Worm (Caenorhabditis elegans): ENCODE results near the gene C33E10.10.
A peak's percentile ranks its signal among the peaks of the same experiment; 100 is the strongest.

Gene C33E10.10

ce11 chrX:17297408-17297807 is 4.4 kb downstream of the C33E10.10 start (continued):
- TF ChIP-seq ztf-4 (tag; optimal IDR thresholded peaks at IDR 0.05) (no peak), blmp-1 (tag; optimal IDR thresholded peaks at IDR 0.05) (no peak), lsy-2 (tag; optimal IDR thresholded peaks at IDR 0.05) (peak; percentile 6 to 88), unc-98 (GFP tag; IDR thresholded peaks at IDR 0.05) (no peak), ceh-8 (GFP tag; optimal IDR thresholded peaks at IDR 0.05) (no peak), elt-2 (tag; optimal IDR thresholded peaks at IDR 0.05) (no peak)

ce11 chrX:17294728-17295127 is 7.1 kb downstream of the C33E10.10 start, which contains the start of gene C33E10.8:
Gene C33E10.8 (minus strand): TSS chrX:17294828.
- TF ChIP-seq F16B12.6 (tag; optimal IDR thresholded peaks at IDR 0.05) (no peak), fkh-8 (tag; optimal IDR thresholded peaks at IDR 0.05) (no peak), unc-62 (GFP tag; optimal IDR thresholded peaks at IDR 0.05) (no peak), ama-1 (optimal IDR thresholded peaks at IDR 0.05) (no peak), unc-98 (GFP tag; IDR thresholded peaks at IDR 0.05) (no peak), snpc-4 (tag; optimal IDR thresholded peaks at IDR 0.05) (no peak), fkh-4 (tag; optimal IDR thresholded peaks at IDR 0.05; ENCODE audit: borderline replicate concordance) (no peak), sup-37 (GFP tag; optimal IDR thresholded peaks at IDR 0.05) (no peak), mep-1 (tag; optimal IDR thresholded peaks at IDR 0.05) (no peak), efl-1 (optimal IDR thresholded peaks at IDR 0.05) (no peak), efl-1 (GFP tag; optimal IDR thresholded peaks at IDR 0.05 in 1 of 2) (no peak), ceh-88 (GFP tag; IDR thresholded peaks at IDR 0.05) (no peak), zip-4 (GFP tag; optimal IDR thresholded peaks at IDR 0.05) (no peak), ets-5 (GFP tag; IDR thresholded peaks at IDR 0.05) (no peak), nhr-237 (tag; optimal IDR thresholded peaks at IDR 0.05) (no peak), efl-3 (GFP tag; optimal IDR thresholded peaks at IDR 0.05) (no peak), skn-1 (tag; optimal IDR thresholded peaks at IDR 0.05) (no peak)

ce11 chrX:17294019-17294418 is 7.8 kb downstream of the C33E10.10 start:
- no peak for TF ChIP-seq hlh-17 (GFP tag; optimal IDR thresholded peaks at IDR 0.05; ENCODE audit: borderline replicate concordance)
- no peak for TF ChIP-seq pqm-1 (tag; optimal IDR thresholded peaks at IDR 0.05)
- TF ChIP-seq Y116A8C.19 (tag; optimal IDR thresholded peaks at IDR 0.05; ENCODE audit: borderline replicate concordance): no peak
- no peak for TF ChIP-seq swsn-7 (tag; optimal IDR thresholded peaks at IDR 0.05)
- TF ChIP-seq fkh-4 (tag; optimal IDR thresholded peaks at IDR 0.05; ENCODE audit: borderline replicate concordance): no peak
- TF ChIP-seq nhr-19 (GFP tag; conservative IDR thresholded peaks at IDR 0.05): no peak
- TF ChIP-seq efl-3 (GFP tag; optimal IDR thresholded peaks at IDR 0.05): no peak
- TF ChIP-seq C04F5.9 (tag; optimal IDR thresholded peaks at IDR 0.05): no peak
- TF ChIP-seq mab-9 (GFP tag; IDR thresholded peaks at IDR 0.05): no peak
- TF ChIP-seq F16B12.6 (tag; optimal IDR thresholded peaks at IDR 0.05): no peak
- no peak for TF ChIP-seq ama-1 (optimal IDR thresholded peaks at IDR 0.05)

ce11 chrX:17288378-17288777 is 13.4 kb downstream of the C33E10.10 start:
- TF ChIP-seq ceh-63 (GFP tag; optimal IDR thresholded peaks at IDR 0.05): no peak
- no peak for TF ChIP-seq nhr-19 (GFP tag; conservative IDR thresholded peaks at IDR 0.05)
- no peak for TF ChIP-seq mep-1 (tag; optimal IDR thresholded peaks at IDR 0.05)
- no peak for TF ChIP-seq nhr-20 (tag; optimal IDR thresholded peaks at IDR 0.05)
- no peak for TF ChIP-seq unc-130 (tag; optimal IDR thresholded peaks at IDR 0.05)
- no peak for TF ChIP-seq pax-3 (tag; optimal IDR thresholded peaks at IDR 0.05)
- TF ChIP-seq alr-1 (tag; optimal IDR thresholded peaks at IDR 0.05; ENCODE audit: borderline replicate concordance): no peak
- TF ChIP-seq irx-1 (tag; optimal IDR thresholded peaks at IDR 0.05): no peak
- no peak for TF ChIP-seq rnt-1 (tag; optimal IDR thresholded peaks at IDR 0.05)
- no peak for TF ChIP-seq nhr-77 (tag; optimal IDR thresholded peaks at IDR 0.05)
- no peak for TF ChIP-seq hlh-17 (GFP tag; optimal IDR thresholded peaks at IDR 0.05; ENCODE audit: borderline replicate concordance)
- TF ChIP-seq zag-1 (tag; optimal IDR thresholded peaks at IDR 0.05): no peak
- TF ChIP-seq lin-13 (GFP tag; optimal IDR thresholded peaks at IDR 0.05): no peak
- no peak for TF ChIP-seq fkh-10 (GFP tag; optimal IDR thresholded peaks at IDR 0.05)
- TF ChIP-seq nhr-71 (tag; optimal IDR thresholded peaks at IDR 0.05): no peak
- no peak for TF ChIP-seq ets-5 (GFP tag; IDR thresholded peaks at IDR 0.05)
